Fruit fly (Drosophila melanogaster): ENCODE data around the gene CG46025.

dm6 chr2L:7710580-7710979 lies 43.4 kb upstream of the CG46025 start, which contains the start of gene Ntl:
- no peak for TF ChIP-seq Myc (optimal IDR thresholded peaks at IDR 0.05)
- TF ChIP-seq ttk (optimal IDR thresholded peaks at IDR 0.05) = no peak
- no peak for TF ChIP-seq insv (optimal IDR thresholded peaks at IDR 0.05)
- no peak for TF ChIP-seq h (optimal IDR thresholded peaks at IDR 0.05)

Measured in Kc167 (cell line).